Fruit fly (Drosophila melanogaster) whole organism, embryonic: ENCODE measurements around the gene CG15741.

ENCODE experiments used
- Abd-B ChIP-seq: fragments of 200-800 bp; sonication (Bioruptor generic); optimal IDR thresholded peaks from 2 replicates; lab custom pipeline; 2018; ENCODE audit warnings: missing biosample characterization, mild to moderate bottlenecking, missing genetic modification characterization, moderate library complexity
- Atf3 ChIP-seq: fragments of 200-800 bp; sonication (Bioruptor generic); optimal IDR thresholded peaks from 3 replicates; lab custom pipeline; 2016; ENCODE audit warnings: missing biosample characterization, missing genetic modification characterization
- Bdp1 ChIP-seq: fragments of 200-800 bp; sonication (Bioruptor generic); optimal IDR thresholded peaks from 3 replicates; lab custom pipeline; 2016; ENCODE audit warnings: missing biosample characterization, missing genetic modification characterization
- Blimp-1 ChIP-seq: fragments of 200-800 bp; sonication (Bioruptor generic); optimal IDR thresholded peaks from 3 replicates; lab custom pipeline; 2018; ENCODE audit warnings: missing biosample characterization, missing genetic modification characterization, mild to moderate bottlenecking, moderate library complexity, missing genetic modification reagents
- CG18476 ChIP-seq: fragments of 200-800 bp; sonication (Bioruptor generic); optimal IDR thresholded peaks from 2 replicates; lab custom pipeline; 2016; ENCODE audit warnings: missing biosample characterization, mild to moderate bottlenecking, missing genetic modification characterization
- CG18764 ChIP-seq: fragments of 200-800 bp; sonication (Bioruptor generic); optimal IDR thresholded peaks from 3 replicates; lab custom pipeline; 2016; ENCODE audit warnings: missing biosample characterization, missing genetic modification characterization
- CG2116 ChIP-seq: fragments of 200-800 bp; sonication (Bioruptor generic); optimal IDR thresholded peaks from 3 replicates; lab custom pipeline; 2018; ENCODE audit warnings: missing biosample characterization, mild to moderate bottlenecking, missing genetic modification characterization
- CG2199 ChIP-seq: fragments of 200-800 bp; sonication (Bioruptor generic); IDR thresholded peaks from 3 replicates; pipeline ENCODE4 v1.3.6; 2022; ENCODE audit warnings: missing biosample characterization, missing genetic modification characterization
- CG30403 ChIP-seq: fragments of 200-800 bp; sonication (Bioruptor generic); optimal IDR thresholded peaks from 3 replicates; lab custom pipeline; 2016; ENCODE audit warnings: missing biosample characterization, missing genetic modification characterization
- CG30431 ChIP-seq: fragments of 200-800 bp; sonication (Bioruptor generic); optimal IDR thresholded peaks from 2 replicates; lab custom pipeline; 2017; ENCODE audit warnings: missing biosample characterization, missing genetic modification characterization
- CG32532 ChIP-seq: fragments of 200-800 bp; sonication (Bioruptor generic); IDR thresholded peaks from 2 replicates; pipeline ENCODE4 v1.3.6; 2022; ENCODE audit warnings: missing biosample characterization, missing genetic modification characterization
- CG42726 ChIP-seq: fragments of 200-800 bp; sonication (Bioruptor generic); IDR thresholded peaks from 2 replicates; pipeline ENCODE4 v1.3.6; 2022; ENCODE audit warnings: missing biosample characterization, missing genetic modification characterization; ENCODE audit not compliant: partially characterized antibody
- CG4360 ChIP-seq: fragments of 200-800 bp; sonication (Bioruptor generic); IDR thresholded peaks from 2 replicates; pipeline ENCODE4 v1.3.6; 2022; ENCODE audit warnings: missing biosample characterization, missing genetic modification characterization
- CG4404 ChIP-seq: fragments of 200-800 bp; sonication (Bioruptor generic); IDR thresholded peaks from 2 replicates; pipeline ENCODE4 v1.3.6; 2022; ENCODE audit warnings: missing biosample characterization, missing genetic modification characterization
- CG7839 ChIP-seq: fragments of 200-800 bp; sonication (Bioruptor generic); optimal IDR thresholded peaks from 3 replicates; lab custom pipeline; 2018; ENCODE audit warnings: missing biosample characterization, mild to moderate bottlenecking, missing genetic modification characterization, moderate library complexity
- CG7963 ChIP-seq: fragments of 200-800 bp; sonication (Bioruptor generic); IDR thresholded peaks from 3 replicates; pipeline ENCODE4 v1.3.6; 2022; ENCODE audit warnings: missing biosample characterization, missing genetic modification characterization; ENCODE audit not compliant: partially characterized antibody
- CG9727 ChIP-seq: fragments of 200-800 bp; sonication (Bioruptor generic); optimal IDR thresholded peaks from 3 replicates; lab custom pipeline; 2017; ENCODE audit warnings: missing biosample characterization, mild to moderate bottlenecking, missing genetic modification characterization
- CG9817 ChIP-seq: fragments of 200-800 bp; sonication (Bioruptor generic); optimal IDR thresholded peaks from 2 replicates; lab custom pipeline; 2018; ENCODE audit warnings: missing biosample characterization, mild to moderate bottlenecking, missing genetic modification characterization, moderate library complexity
- CG9876 ChIP-seq: fragments of 200-800 bp; sonication (Bioruptor generic); optimal IDR thresholded peaks from 2 replicates; lab custom pipeline; 2016; ENCODE audit warnings: missing biosample characterization, missing genetic modification characterization
- CG9932 ChIP-seq: fragments of 200-800 bp; sonication (Bioruptor generic); IDR thresholded peaks from 2 replicates; pipeline ENCODE4 v1.3.6; 2022; ENCODE audit warnings: missing biosample characterization, missing genetic modification characterization
- CHES-1-like ChIP-seq: fragments of 200-800 bp; sonication (Bioruptor generic); optimal IDR thresholded peaks from 2 replicates; lab custom pipeline; 2016; ENCODE audit warnings: missing biosample characterization, missing genetic modification characterization
- Dip2 ChIP-seq: fragments of 200-800 bp; sonication (Bioruptor generic); IDR thresholded peaks from 2 replicates; pipeline ENCODE4 v1.3.6; 2022; ENCODE audit warnings: missing biosample characterization, missing genetic modification characterization
- Ets97D ChIP-seq: fragments of 200-800 bp; sonication (Bioruptor generic); optimal IDR thresholded peaks from 3 replicates; lab custom pipeline; 2016; ENCODE audit warnings: missing biosample characterization, missing genetic modification characterization
- MESR4 ChIP-seq: fragments of 200-800 bp; sonication (Bioruptor generic); optimal IDR thresholded peaks from 2 replicates; lab custom pipeline; 2018; ENCODE audit warnings: missing biosample characterization, mild to moderate bottlenecking, missing genetic modification characterization, moderate library complexity
- MTF-1 ChIP-seq: fragments of 200-800 bp; sonication (Bioruptor generic); optimal IDR thresholded peaks from 2 replicates; lab custom pipeline; 2018; ENCODE audit warnings: missing biosample characterization, mild to moderate bottlenecking, missing genetic modification characterization, borderline replicate concordance
- Myb ChIP-seq: fragments of 200-800 bp; sonication (Bioruptor generic); optimal IDR thresholded peaks from 2 replicates; lab custom pipeline; 2016; ENCODE audit warnings: missing biosample characterization, missing genetic modification characterization
- NC2α ChIP-seq: fragments of 200-800 bp; sonication (Bioruptor generic); optimal IDR thresholded peaks from 2 replicates; lab custom pipeline; 2016; ENCODE audit warnings: missing biosample characterization, missing genetic modification characterization
- Ravus ChIP-seq: fragments of 200-800 bp; sonication (Bioruptor generic); IDR thresholded peaks from 2 replicates; pipeline ENCODE4 v1.3.6; 2022; ENCODE audit warnings: missing biosample characterization, missing genetic modification characterization
- Six4 ChIP-seq: fragments of 200-800 bp; sonication (Bioruptor generic); optimal IDR thresholded peaks from 2 replicates; lab custom pipeline; 2016; ENCODE audit warnings: missing biosample characterization, missing genetic modification characterization
- Taf1 ChIP-seq: fragments of 200-800 bp; sonication (Bioruptor generic); IDR thresholded peaks from 2 replicates; pipeline ENCODE4 v1.3.6; 2022; ENCODE audit warnings: missing biosample characterization, missing genetic modification characterization
- Usf ChIP-seq: fragments of 200-800 bp; sonication (Bioruptor generic); optimal IDR thresholded peaks from 2 replicates; lab custom pipeline; 2017; ENCODE audit warnings: missing genotype, missing biosample characterization, missing genetic modification characterization
- Xrp1 ChIP-seq: fragments of 200-800 bp; sonication (Bioruptor generic); IDR thresholded peaks from 2 replicates; pipeline ENCODE4 v1.3.6; 2022; ENCODE audit warnings: missing biosample characterization, missing genetic modification characterization
- abd-A ChIP-seq: fragments of 200-800 bp; sonication (Bioruptor generic); optimal IDR thresholded peaks from 3 replicates; lab custom pipeline; 2019; ENCODE audit warnings: missing biosample characterization, mild to moderate bottlenecking, missing genetic modification characterization, moderate library complexity
- ase ChIP-seq: fragments of 200-800 bp; sonication (Bioruptor generic); IDR thresholded peaks from 3 replicates; pipeline ENCODE4 v1.3.6; 2022; ENCODE audit warnings: missing biosample characterization, missing genetic modification characterization
- crc ChIP-seq: fragments of 200-800 bp; sonication (Bioruptor generic); optimal IDR thresholded peaks from 2 replicates; lab custom pipeline; 2016; ENCODE audit warnings: missing biosample characterization, missing genetic modification characterization
- dm ChIP-seq: fragments of 200-800 bp; sonication (Bioruptor generic); optimal IDR thresholded peaks from 3 replicates; lab custom pipeline; 2016; ENCODE audit warnings: missing biosample characterization, missing genetic modification characterization
- emc ChIP-seq: fragments of 200-800 bp; sonication (Bioruptor generic); optimal IDR thresholded peaks from 2 replicates; lab custom pipeline; 2016; ENCODE audit warnings: missing biosample characterization, missing genetic modification characterization
- fd96Cb ChIP-seq: fragments of 200-800 bp; sonication (Bioruptor generic); optimal IDR thresholded peaks from 2 replicates; lab custom pipeline; 2018; ENCODE audit warnings: missing biosample characterization, mild to moderate bottlenecking, missing genetic modification characterization, moderate library complexity
- gem ChIP-seq: fragments of 200-800 bp; sonication (Bioruptor generic); optimal IDR thresholded peaks from 2 replicates; lab custom pipeline; 2019; ENCODE audit warnings: missing biosample characterization, mild to moderate bottlenecking, missing genetic modification characterization, moderate library complexity
- kah ChIP-seq: fragments of 200-800 bp; sonication (Bioruptor generic); optimal IDR thresholded peaks from 2 replicates; lab custom pipeline; 2018; ENCODE audit warnings: missing biosample characterization, mild to moderate bottlenecking, missing genetic modification characterization
- kni ChIP-seq: fragments of 200-800 bp; sonication (Bioruptor generic); optimal IDR thresholded peaks from 3 replicates; lab custom pipeline; 2017; ENCODE audit warnings: mild to moderate bottlenecking, missing biosample characterization, missing genetic modification reagents, missing genetic modification characterization
- mam ChIP-seq: fragments of 200-800 bp; sonication (Bioruptor generic); optimal IDR thresholded peaks from 3 replicates; lab custom pipeline; 2016; ENCODE audit warnings: missing biosample characterization, missing genetic modification characterization
- odd ChIP-seq: fragments of 200-800 bp; sonication (Bioruptor generic); optimal IDR thresholded peaks from 2 replicates; lab custom pipeline; 2017; ENCODE audit warnings: missing biosample characterization, mild to moderate bottlenecking, missing genetic modification characterization
- pum ChIP-seq: fragments of 200-800 bp; sonication (Bioruptor generic); optimal IDR thresholded peaks from 2 replicates; lab custom pipeline; 2016; ENCODE audit warnings: missing biosample characterization, missing genetic modification characterization
- scrt ChIP-seq: fragments of 200-800 bp; sonication (Bioruptor generic); optimal IDR thresholded peaks from 2 replicates; lab custom pipeline; 2018; ENCODE audit warnings: missing biosample characterization, mild to moderate bottlenecking, missing genetic modification characterization, moderate library complexity
- seq ChIP-seq: fragments of 200-800 bp; sonication (Bioruptor generic); IDR thresholded peaks from 2 replicates; pipeline ENCODE4 v1.3.6; 2022; ENCODE audit warnings: missing biosample characterization, missing genetic modification characterization
- sob ChIP-seq: fragments of 200-800 bp; sonication (Bioruptor generic); IDR thresholded peaks from 2 replicates; pipeline ENCODE4 v1.3.6; 2022; ENCODE audit warnings: missing biosample characterization, missing genetic modification characterization
- toy ChIP-seq: fragments of 200-800 bp; sonication (Bioruptor generic); IDR thresholded peaks from 2 replicates; pipeline ENCODE4 v1.3.6; 2022; ENCODE audit warnings: missing biosample characterization, missing genetic modification characterization
- zen2 ChIP-seq: fragments of 200-800 bp; sonication (Bioruptor generic); IDR thresholded peaks from 3 replicates; pipeline ENCODE4 v1.3.6; 2022; ENCODE audit warnings: missing biosample characterization, missing genetic modification characterization; ENCODE audit not compliant: partially characterized antibody

Gene CG15741

DNA sequence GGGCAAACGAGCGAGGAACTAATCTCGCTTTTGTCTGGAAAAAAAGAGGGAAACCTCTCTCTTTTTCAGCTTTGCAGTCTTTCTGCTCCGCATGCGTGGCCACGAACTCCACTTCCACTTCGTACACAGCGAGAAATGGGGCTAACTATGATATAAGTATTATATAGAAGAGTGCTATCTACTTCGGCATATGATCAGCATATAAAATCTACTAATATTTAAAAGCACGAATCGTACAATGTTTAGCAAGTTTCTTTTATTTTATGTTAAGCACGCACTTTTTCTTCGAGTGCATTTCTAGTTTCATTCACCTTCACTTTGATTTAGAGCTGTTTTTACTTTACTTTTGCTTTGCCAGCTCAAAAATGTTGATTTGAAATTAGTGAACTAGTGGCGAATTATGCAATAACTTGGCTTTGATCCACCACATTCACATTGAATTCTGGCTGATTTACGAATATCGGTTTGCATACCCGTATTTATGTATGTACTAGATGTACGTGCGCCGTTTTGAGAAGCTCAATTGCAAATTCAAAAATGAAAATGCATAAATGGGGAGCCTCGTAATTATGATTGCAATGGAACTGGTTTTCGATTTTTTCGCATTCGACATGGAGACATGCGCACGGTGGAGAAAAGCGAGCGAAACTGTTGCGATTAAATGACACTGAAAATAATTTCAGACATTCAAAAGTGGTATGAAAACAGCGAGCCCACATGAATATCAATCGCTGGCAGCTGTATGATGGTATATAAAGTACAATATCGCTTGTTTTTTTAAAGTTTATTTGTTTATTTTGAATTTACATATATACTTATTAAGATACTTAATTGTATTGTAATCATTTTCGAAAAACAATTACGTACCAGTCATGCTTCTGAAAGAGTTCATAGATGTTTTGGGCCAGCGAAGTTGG lies 20.0 kb upstream of the CG15741 start (continued):
- TF ChIP-seq pum (GFP tag; lab: Kevin White, UChicago) (peak; percentile 82), CHES-1-like (GFP tag; lab: Kevin White, UChicago) (no peak), Dip2 (no peak), CG9817 (peak; percentile 49), MTF-1 (GFP tag; lab: Kevin White, UChicago) (peak; percentile 46), NC2α (GFP tag; lab: Kevin White, UChicago) (no peak), abd-A (tag; lab: Kevin White, UChicago) (no peak), seq (GFP tag; lab: Robert Waterston, UW) (0 out of 2 replicates have a peak, but pooled peaks have one; percentile 17), toy (GFP tag; lab: Robert Waterston, UW) (no peak), Bdp1 (peak; percentile 32), gem (peak; percentile 85), mam (GFP tag; lab: Kevin White, UChicago) (peak; percentile 78), CG18476 (GFP tag; lab: Kevin White, UChicago) (peak; percentile 9), CG2116 (GFP tag; lab: Kevin White, UChicago) (peak; percentile 16), CG30403 (GFP tag; lab: Kevin White, UChicago) (peak; percentile 70), Ravus (peak; percentile 45), CG2199 (peak; percentile 62; the same call in 2 of the 3 replicates), CG30431 (GFP tag; lab: Kevin White, UChicago) (peak; percentile 51), Blimp-1 (peak; percentile 74), odd (GFP tag; lab: Kevin White, UChicago) (peak; percentile 36), Myb (GFP tag; lab: Kevin White, UChicago) (no peak), kah (GFP tag; lab: Kevin White, UChicago) (peak; percentile 49), CG32532 (peak; percentile 84), MESR4 (no peak), fd96Cb (tag; lab: Kevin White, UChicago) (peak; percentile 63), CG9727 (GFP tag; lab: Kevin White, UChicago) (peak; percentile 74), scrt (GFP tag; lab: Kevin White, UChicago) (peak; percentile 35), dm (peak; percentile 18), CG18764 (GFP tag; lab: Kevin White, UChicago) (peak; percentile 15), sob (GFP tag; lab: Robert Waterston, UW) (peak; percentile 81), crc (peak; percentile 78), Abd-B (peak; percentile 80), Six4 (GFP tag; lab: Kevin White, UChicago) (peak; percentile 59), Usf (peak; percentile 69), CG9932 (GFP tag; lab: Robert Waterston, UW) (no peak), zen2 (GFP tag; lab: Robert Waterston, UW) (no peak), Ets97D (GFP tag; lab: Kevin White, UChicago) (peak; percentile 52), Xrp1 (peak; percentile 91), ase (GFP tag; lab: Robert Waterston, UW) (peak; percentile 89), CG7839 (tag; lab: Kevin White, UChicago) (peak; percentile 91), CG42726 (GFP tag; lab: Robert Waterston, UW) (no peak), Taf1 (GFP tag; lab: Robert Waterston, UW) (no peak; the same call in 1 of the 2 replicates), CG7963 (GFP tag; lab: Robert Waterston, UW) (no peak), CG4404 (GFP tag; lab: Robert Waterston, UW) (0 out of 2 replicates have a peak, but pooled peaks have one; percentile 39), emc (GFP tag; lab: Kevin White, UChicago) (no peak), Atf3 (GFP tag; lab: Kevin White, UChicago) (peak; percentile 11), CG4360 (GFP tag; lab: Robert Waterston, UW) (peak; percentile 45), CG9876 (GFP tag; lab: Kevin White, UChicago) (no peak), kni (GFP tag; lab: Kevin White, UChicago) (no peak)
